Worm (Caenorhabditis elegans) whole organism, mixed stage, embryonic: ENCODE results near the gene nspe-3.
"Not testable (repeated sequence)": the region's sequence is repeated elsewhere in the genome, so short reads cannot be mapped to it uniquely, and the experiment has no call there.

ENCODE experiments used
- blmp-1 ChIP-seq: fragments of 150-350 bp; optimal IDR thresholded peaks from 2 replicates; lab custom pipeline; 2014; ENCODE audit warnings: missing biosample characterization, missing genetic modification characterization
- elt-1 ChIP-seq: sonication (generic microtip); optimal IDR thresholded peaks from 2 replicates; lab custom pipeline; 2017; ENCODE audit warnings: missing genetic modification characterization, mild to moderate bottlenecking, missing compliant biosample characterization, antibody characterized with exemption, moderate library complexity, borderline replicate concordance; ENCODE audit not compliant: insufficient read depth
- elt-3 ChIP-seq: fragments of 150-350 bp; optimal IDR thresholded peaks from 2 replicates; lab custom pipeline; 2014; ENCODE audit warnings: missing biosample characterization, missing genetic modification characterization
- nhr-2 ChIP-seq: fragments of 150-350 bp; optimal IDR thresholded peaks from 2 replicates; lab custom pipeline; 2014; ENCODE audit warnings: missing biosample characterization, missing genetic modification characterization
- nhr-28 ChIP-seq: fragments of 150-350 bp; optimal IDR thresholded peaks from 2 replicates; lab custom pipeline; 2014; ENCODE audit warnings: missing biosample characterization, missing genetic modification characterization
- nhr-76 ChIP-seq: sonication (generic microtip); optimal IDR thresholded peaks from 2 replicates; lab custom pipeline; 2017; ENCODE audit warnings: missing biosample characterization, missing genetic modification characterization
- pha-4 ChIP-seq: fragments of 150-350 bp; optimal IDR thresholded peaks from 2 replicates; lab custom pipeline; 2018; ENCODE audit warnings: missing biosample characterization, missing genetic modification reagents, missing genetic modification characterization
- snpc-4 ChIP-seq: fragments of 150-350 bp; optimal IDR thresholded peaks from 2 replicates; lab custom pipeline; 2014; ENCODE audit warnings: missing biosample characterization, missing genetic modification characterization
- unc-120 ChIP-seq: sonication (generic microtip); optimal IDR thresholded peaks from 2 replicates; lab custom pipeline; 2017; ENCODE audit warnings: missing genetic modification characterization, missing compliant biosample characterization; ENCODE audit not compliant: poor library complexity, severe bottlenecking
- ztf-11 ChIP-seq: fragments of 150-350 bp; optimal IDR thresholded peaks from 2 replicates; lab custom pipeline; 2014; ENCODE audit warnings: missing biosample characterization, missing genetic modification characterization

- TF ChIP-seq elt-3 (tag; lab: Kevin White, UChicago); nhr-28 (tag; lab: Kevin White, UChicago); ztf-11 (tag; lab: Kevin White, UChicago); snpc-4; unc-120 (tag; lab: Kevin White, UChicago); nhr-2 (tag; lab: Kevin White, UChicago); blmp-1; nhr-76 (tag; lab: Kevin White, UChicago); pha-4 (tag; lab: Kevin White, UChicago); elt-1 (tag; lab: Kevin White, UChicago): not testable (repeated sequence)
Observed at ce11 chrII:12624433-12624832, 6.7 kb downstream of the nspe-3 start, which contains the start of gene Y38E10A.14.
